Worm (Caenorhabditis elegans): ENCODE results near the gene cdk-11.1.

The cdk-11.1 gene

DNA sequence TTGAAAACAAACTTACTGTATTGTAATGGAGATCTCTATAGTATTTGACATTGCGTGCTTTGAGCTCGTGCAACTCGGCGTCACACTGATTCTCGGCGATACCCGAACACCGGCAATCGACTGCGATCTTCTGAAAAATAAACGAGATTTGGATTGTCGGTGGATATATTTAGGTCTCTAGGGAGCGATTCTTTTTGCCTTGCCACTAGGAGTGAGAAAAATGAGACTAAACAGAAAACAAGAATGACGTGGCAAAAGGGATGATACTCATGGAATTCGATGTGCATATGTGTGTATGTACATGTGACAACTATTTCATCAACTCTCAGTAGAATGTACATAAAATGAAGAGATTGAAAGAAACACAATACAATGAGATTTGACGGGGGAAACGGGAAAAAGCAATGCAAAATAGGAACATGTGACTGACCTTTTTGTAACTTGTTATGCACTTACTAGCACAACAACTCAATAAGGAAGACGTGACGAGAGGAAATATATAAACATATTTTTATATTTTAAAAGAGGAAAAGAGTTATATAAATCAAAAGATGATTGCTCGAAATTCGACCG is 15.7 kb downstream of the cdk-11.1 start:
- peak; percentile 4 for TF ChIP-seq lin-39 (tag; optimal IDR thresholded peaks at IDR 0.05)
- peak; percentile 97 for TF ChIP-seq fkh-10 (GFP tag; optimal IDR thresholded peaks at IDR 0.05)
- no peak for TF ChIP-seq mml-1 (tag; optimal IDR thresholded peaks at IDR 0.05)
- no peak for TF ChIP-seq ztf-4 (tag; optimal IDR thresholded peaks at IDR 0.05)
- peak; percentile 60 for TF ChIP-seq elt-1 (tag; optimal IDR thresholded peaks at IDR 0.05)
- TF ChIP-seq nfya-1 (tag; optimal IDR thresholded peaks at IDR 0.05; ENCODE audit: insufficient read depth), result peak; percentile 26
- TF ChIP-seq aly-2 (tag; optimal IDR thresholded peaks at IDR 0.05), result no peak

DNA sequence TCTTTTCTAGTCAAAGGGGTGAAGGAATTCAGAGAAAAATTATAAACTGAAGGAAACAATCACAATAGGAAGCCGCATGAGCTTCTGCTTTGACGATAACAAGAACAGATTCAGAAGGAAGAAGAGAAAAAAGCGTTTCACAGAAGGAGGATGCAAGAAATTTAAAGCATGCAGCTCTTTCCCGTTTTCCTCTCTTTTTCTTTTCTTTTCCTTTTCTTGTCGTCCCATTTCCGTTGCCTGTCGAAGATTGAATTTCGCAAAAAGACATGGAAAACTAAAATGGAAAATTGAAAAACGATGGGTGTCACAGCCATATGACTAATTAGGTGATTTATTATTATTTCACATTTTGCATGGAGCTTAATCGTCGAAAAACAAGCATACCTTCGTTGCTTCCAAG is 17.1 kb downstream of the cdk-11.1 start:
- no peak for TF ChIP-seq elt-1 (tag; optimal IDR thresholded peaks at IDR 0.05)
- peak; percentile 14 for TF ChIP-seq hmg-11 (tag; optimal IDR thresholded peaks at IDR 0.05)
- no peak for TF ChIP-seq lsy-12 (tag; optimal IDR thresholded peaks at IDR 0.05)
- peak; percentile 39 for TF ChIP-seq fkh-10 (GFP tag; optimal IDR thresholded peaks at IDR 0.05)

DNA sequence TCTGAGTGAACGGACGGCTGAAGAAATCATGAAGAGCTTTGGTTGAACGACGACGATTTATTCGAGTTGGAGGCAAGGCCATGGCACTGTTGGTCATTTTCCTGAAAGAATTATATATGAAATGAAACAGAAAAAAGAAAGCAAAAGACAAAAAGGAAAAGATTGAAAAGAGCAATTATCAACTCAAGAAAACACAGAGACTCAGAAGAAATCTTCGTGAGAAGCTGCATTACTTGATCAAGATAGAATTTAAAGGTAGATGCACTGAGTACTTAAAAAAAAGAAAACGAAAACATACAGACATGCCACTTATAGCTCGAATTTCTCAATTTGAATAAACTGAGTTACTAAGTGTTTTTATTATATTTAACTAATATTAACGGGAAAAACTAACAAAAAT is 19.5 kb downstream of the cdk-11.1 start, which contains the start of gene cpna-5:
TSS of gene cpna-5 (minus strand) at position 101 of the 400 bp plus-strand sequence.
- TF ChIP-seq fkh-2 (tag; optimal IDR thresholded peaks at IDR 0.05) (no peak), nhr-23 (tag; optimal IDR thresholded peaks at IDR 0.05) (no peak), unc-39 (tag; optimal IDR thresholded peaks at IDR 0.05) (no peak), ceh-82 (tag; optimal IDR thresholded peaks at IDR 0.05) (no peak), nhr-25 (tag; optimal IDR thresholded peaks at IDR 0.05) (no peak)

DNA sequence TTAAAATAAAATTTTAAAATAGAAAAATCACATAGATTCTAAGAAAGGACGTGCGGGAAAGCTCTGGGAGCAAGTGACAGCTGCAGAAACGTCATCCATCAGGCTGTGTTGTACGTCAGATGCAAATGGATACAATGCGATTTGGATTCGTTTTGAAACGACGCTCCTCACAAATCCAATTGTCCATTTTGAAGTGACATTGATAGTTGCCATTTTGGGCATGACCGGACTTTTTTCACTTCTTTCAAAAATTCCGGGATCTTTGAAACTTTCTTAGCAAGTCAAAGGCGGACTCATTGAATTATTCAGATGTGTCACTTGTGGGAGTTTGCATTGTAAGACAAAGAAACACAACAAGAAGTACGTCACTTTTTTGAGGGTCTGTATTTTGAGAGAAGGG is 20.0 kb downstream of the cdk-11.1 start:
- no peak for TF ChIP-seq ceh-82 (tag; optimal IDR thresholded peaks at IDR 0.05)
- peak; percentile 39 for TF ChIP-seq fkh-10 (GFP tag; optimal IDR thresholded peaks at IDR 0.05)

DNA sequence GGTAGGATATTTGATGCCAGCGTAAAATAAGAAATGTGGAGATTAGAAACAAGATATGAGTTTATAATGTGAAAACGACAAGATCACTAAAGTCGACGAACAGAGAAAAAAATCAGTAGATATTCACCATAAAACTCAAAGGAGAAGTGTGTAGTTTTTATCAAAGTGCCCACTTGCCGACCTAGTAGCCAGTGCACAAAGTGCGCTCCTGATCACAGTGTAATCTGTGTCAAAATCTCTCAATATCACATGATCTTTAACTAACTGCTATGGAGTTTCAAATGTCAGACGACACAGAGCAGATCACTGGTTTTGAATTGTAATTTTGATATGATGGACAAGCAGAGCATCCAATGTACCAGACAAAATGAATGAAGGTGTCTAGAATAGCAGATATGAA is 21.4 kb downstream of the cdk-11.1 start:
- TF ChIP-seq ztf-11 (tag; optimal IDR thresholded peaks at IDR 0.05) (no peak), mml-1 (tag; optimal IDR thresholded peaks at IDR 0.05) (no peak), ZK546.5 (tag; optimal IDR thresholded peaks at IDR 0.05) (no peak), fkh-2 (tag; optimal IDR thresholded peaks at IDR 0.05) (no peak), egl-27 (tag; optimal IDR thresholded peaks at IDR 0.05) (no peak), unc-39 (tag; optimal IDR thresholded peaks at IDR 0.05) (no peak), R02D3.7 (tag; optimal IDR thresholded peaks at IDR 0.05) (no peak), nhr-76 (tag; optimal IDR thresholded peaks at IDR 0.05) (no peak), jun-1 (tag; optimal IDR thresholded peaks at IDR 0.05) (no peak), skn-1 (tag; optimal IDR thresholded peaks at IDR 0.05) (no peak), lin-39 (tag; optimal IDR thresholded peaks at IDR 0.05) (no peak), fos-1 (tag; optimal IDR thresholded peaks at IDR 0.05) (no peak), pqm-1 (tag; optimal IDR thresholded peaks at IDR 0.05) (no peak), snpc-4 (tag; optimal IDR thresholded peaks at IDR 0.05) (no peak), nhr-237 (tag; optimal IDR thresholded peaks at IDR 0.05) (no peak), elt-2 (tag; optimal IDR thresholded peaks at IDR 0.05) (no peak), nhr-67 (tag; optimal IDR thresholded peaks at IDR 0.05) (no peak), lin-15B (tag; optimal IDR thresholded peaks at IDR 0.05) (no peak), nhr-12 (tag; optimal IDR thresholded peaks at IDR 0.05) (no peak), ceh-28 (tag; optimal IDR thresholded peaks at IDR 0.05) (no peak)

DNA sequence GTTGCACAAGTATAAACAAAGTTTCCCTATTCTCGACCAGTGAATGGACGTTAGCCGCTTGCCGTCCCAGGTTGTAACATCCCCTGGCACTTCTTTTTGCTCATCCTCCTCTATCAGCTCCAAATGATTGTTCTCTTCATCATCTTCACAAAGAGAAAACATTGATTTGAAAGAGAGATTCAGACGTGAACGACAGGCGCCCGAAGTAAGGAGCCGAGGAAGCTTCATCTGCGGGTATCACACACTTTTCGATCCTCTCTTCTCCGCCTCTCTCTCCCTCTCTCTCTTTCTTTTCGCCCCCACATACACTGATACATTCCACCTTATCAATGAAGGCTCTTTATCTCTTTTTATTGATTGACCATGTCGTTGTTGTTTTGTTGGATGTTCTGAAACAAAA is 23.7 kb downstream of the cdk-11.1 start:
- TF ChIP-seq nhr-43 (tag; optimal IDR thresholded peaks at IDR 0.05; ENCODE audit: poor library complexity, severe bottlenecking) (no peak), nhr-28 (tag; optimal IDR thresholded peaks at IDR 0.05) (no peak), nhr-237 (tag; optimal IDR thresholded peaks at IDR 0.05) (no peak), ZK546.5 (tag; optimal IDR thresholded peaks at IDR 0.05) (no peak), pqm-1 (tag; optimal IDR thresholded peaks at IDR 0.05) (no peak), egl-27 (tag; optimal IDR thresholded peaks at IDR 0.05) (no peak), unc-39 (tag; optimal IDR thresholded peaks at IDR 0.05) (no peak), nhr-76 (tag; optimal IDR thresholded peaks at IDR 0.05) (no peak), ceh-82 (tag; optimal IDR thresholded peaks at IDR 0.05) (no peak), ceh-16 (tag; optimal IDR thresholded peaks at IDR 0.05) (no peak), hmg-11 (tag; optimal IDR thresholded peaks at IDR 0.05) (no peak), sea-2 (GFP tag; optimal IDR thresholded peaks at IDR 0.05) (no peak), unc-62 (GFP tag; optimal IDR thresholded peaks at IDR 0.05) (no peak), daf-12 (tag; optimal IDR thresholded peaks at IDR 0.05) (no peak), ama-1 (optimal IDR thresholded peaks at IDR 0.05) (no peak), ceh-9 (tag; optimal IDR thresholded peaks at IDR 0.05) (no peak), nhr-25 (tag; optimal IDR thresholded peaks at IDR 0.05) (no peak)

Measured in whole organism, L3 larva.